Worm (Caenorhabditis elegans) whole organism, L3 larva: ENCODE data around the gene msp-53.
"Not testable (repeated sequence)": the region's sequence is repeated elsewhere in the genome, so short reads cannot be mapped to it uniquely, and the experiment has no call there.

Experiments used
- R02D3.7 ChIP-seq: fragments of 150-350 bp; optimal IDR thresholded peaks from 2 replicates; lab custom pipeline; 2014; ENCODE audit warnings: missing biosample characterization, missing genetic modification characterization
- aly-2 ChIP-seq: fragments of 150-350 bp; optimal IDR thresholded peaks from 2 replicates; lab custom pipeline; 2014; ENCODE audit warnings: missing biosample characterization, missing genetic modification characterization
- ama-1 ChIP-seq: fragments of 150-350 bp; optimal IDR thresholded peaks from 2 replicates; lab custom pipeline; 2018
- ceh-16 ChIP-seq: sonication (generic microtip); optimal IDR thresholded peaks from 2 replicates; lab custom pipeline; 2017; ENCODE audit warnings: missing biosample characterization, missing genetic modification characterization
- ceh-28 ChIP-seq: fragments of 150-350 bp; optimal IDR thresholded peaks from 2 replicates; lab custom pipeline; 2014; ENCODE audit warnings: missing biosample characterization, missing genetic modification reagents, missing genetic modification characterization
- ceh-9 ChIP-seq: sonication (generic microtip); optimal IDR thresholded peaks from 2 replicates; lab custom pipeline; 2018; ENCODE audit warnings: missing biosample characterization, missing genetic modification characterization
- daf-12 ChIP-seq: fragments of 150-350 bp; optimal IDR thresholded peaks from 2 replicates; lab custom pipeline; 2014; ENCODE audit warnings: missing biosample characterization, missing genetic modification reagents, missing genetic modification characterization
- egl-27 ChIP-seq: sonication (generic microtip); optimal IDR thresholded peaks from 4 replicates; lab custom pipeline; 2017; ENCODE audit warnings: missing biosample characterization, missing genetic modification reagents, missing genetic modification characterization
- egl-5 ChIP-seq: fragments of 150-350 bp; optimal IDR thresholded peaks from 2 replicates; lab custom pipeline; 2017; ENCODE audit warnings: missing biosample characterization, missing genetic modification reagents, missing genetic modification characterization, inconsistent platforms
- eor-1 ChIP-seq, 2 experiments: fragments of 150-350 bp; optimal IDR thresholded peaks; 2 replicates each; lab custom pipeline; 2014 to 2018; ENCODE audit warnings: missing biosample characterization in 2 of 2, missing genetic modification characterization in 2 of 2
- fkh-2 ChIP-seq: fragments of 150-350 bp; optimal IDR thresholded peaks from 2 replicates; lab custom pipeline; 2014; ENCODE audit warnings: missing biosample characterization, missing genetic modification reagents, missing genetic modification characterization
- fos-1 ChIP-seq: fragments of 150-350 bp; optimal IDR thresholded peaks from 2 replicates; lab custom pipeline; 2014; ENCODE audit warnings: missing biosample characterization, missing genetic modification characterization
- hmg-11 ChIP-seq: sonication (generic microtip); optimal IDR thresholded peaks from 2 replicates; lab custom pipeline; 2016; ENCODE audit warnings: missing genetic modification characterization, missing compliant biosample characterization
- jun-1 ChIP-seq: fragments of 150-350 bp; optimal IDR thresholded peaks from 2 replicates; lab custom pipeline; 2014; ENCODE audit warnings: missing biosample characterization, missing genetic modification reagents, missing genetic modification characterization
- lin-15B ChIP-seq: fragments of 150-350 bp; optimal IDR thresholded peaks from 2 replicates; lab custom pipeline; 2014; ENCODE audit warnings: missing biosample characterization, missing genetic modification characterization
- lin-39 ChIP-seq: fragments of 150-350 bp; optimal IDR thresholded peaks from 2 replicates; lab custom pipeline; 2018; ENCODE audit warnings: missing biosample characterization, missing genetic modification reagents, missing genetic modification characterization
- lsy-12 ChIP-seq: sonication (generic microtip); optimal IDR thresholded peaks from 2 replicates; lab custom pipeline; 2016; ENCODE audit warnings: mild to moderate bottlenecking, missing genetic modification characterization, missing compliant biosample characterization
- mdl-1 ChIP-seq: fragments of 150-350 bp; optimal IDR thresholded peaks from 2 replicates; lab custom pipeline; 2014; ENCODE audit warnings: missing biosample characterization, missing genetic modification characterization
- mml-1 ChIP-seq: fragments of 150-350 bp; sonication (generic microtip); optimal IDR thresholded peaks from 3 replicates; lab custom pipeline; 2014; ENCODE audit warnings: missing biosample characterization, missing genetic modification characterization
- nfya-1 ChIP-seq: sonication (generic microtip); optimal IDR thresholded peaks from 2 replicates; lab custom pipeline; 2017; ENCODE audit warnings: missing genetic modification characterization, mild to moderate bottlenecking, missing compliant biosample characterization, antibody characterized with exemption, moderate library complexity; ENCODE audit not compliant: insufficient read depth
- nhr-11 ChIP-seq: fragments of 150-350 bp; optimal IDR thresholded peaks from 2 replicates; lab custom pipeline; 2014; ENCODE audit warnings: missing biosample characterization, missing genetic modification characterization
- nhr-23 ChIP-seq: fragments of 150-350 bp; optimal IDR thresholded peaks from 2 replicates; lab custom pipeline; 2014; ENCODE audit warnings: missing biosample characterization, missing genetic modification reagents, missing genetic modification characterization
- nhr-237 ChIP-seq: fragments of 150-350 bp; optimal IDR thresholded peaks from 2 replicates; lab custom pipeline; 2014; ENCODE audit warnings: missing biosample characterization, missing genetic modification characterization
- nhr-25 ChIP-seq: sonication (generic microtip); optimal IDR thresholded peaks from 2 replicates; lab custom pipeline; 2017; ENCODE audit warnings: missing biosample characterization, missing genetic modification characterization
- nhr-28 ChIP-seq: fragments of 150-350 bp; optimal IDR thresholded peaks from 2 replicates; lab custom pipeline; 2014; ENCODE audit warnings: missing biosample characterization, missing genetic modification characterization
- nhr-67 ChIP-seq: fragments of 150-350 bp; optimal IDR thresholded peaks from 2 replicates; lab custom pipeline; 2014; ENCODE audit warnings: missing biosample characterization, missing genetic modification characterization
- nhr-77 ChIP-seq: fragments of 150-350 bp; optimal IDR thresholded peaks from 2 replicates; lab custom pipeline; 2014; ENCODE audit warnings: missing biosample characterization, missing genetic modification characterization
- pha-4 ChIP-seq: fragments of 150-350 bp; optimal IDR thresholded peaks from 2 replicates; lab custom pipeline; 2014; ENCODE audit warnings: missing biosample characterization, missing genetic modification reagents, missing genetic modification characterization
- pqm-1 ChIP-seq: fragments of 150-350 bp; optimal IDR thresholded peaks from 2 replicates; lab custom pipeline; 2017; ENCODE audit warnings: missing biosample characterization, missing genetic modification characterization, inconsistent platforms
- snpc-4 ChIP-seq: fragments of 150-350 bp; optimal IDR thresholded peaks from 2 replicates; lab custom pipeline; 2014; ENCODE audit warnings: missing biosample characterization, missing genetic modification characterization
- tbx-2 ChIP-seq: sonication (generic microtip); optimal IDR thresholded peaks from 2 replicates; lab custom pipeline; 2016; ENCODE audit warnings: mild to moderate bottlenecking, missing genetic modification characterization, missing compliant biosample characterization
- unc-39 ChIP-seq: sonication (generic microtip); optimal IDR thresholded peaks from 4 replicates; lab custom pipeline; 2017; ENCODE audit warnings: missing biosample characterization, missing genetic modification characterization
- zag-1 ChIP-seq: fragments of 150-350 bp; optimal IDR thresholded peaks from 2 replicates; lab custom pipeline; 2014; ENCODE audit warnings: missing biosample characterization, missing genetic modification characterization
- ztf-11 ChIP-seq: fragments of 150-350 bp; optimal IDR thresholded peaks from 2 replicates; lab custom pipeline; 2014; ENCODE audit warnings: missing biosample characterization, missing genetic modification characterization
- ztf-4 ChIP-seq: fragments of 150-350 bp; optimal IDR thresholded peaks from 2 replicates; lab custom pipeline; 2014; ENCODE audit warnings: missing biosample characterization, missing genetic modification characterization

msp-53 gene

ce11 chrIV:5066887-5067286 is 2.0 kb upstream of the msp-53 start, which contains the start of gene ttbk-2.2:
TSS of gene ttbk-2.2 (minus strand) at chrIV:5066987.
- TF ChIP-seq R02D3.7 (tag; lab: Kevin White, UChicago); ama-1 (lab: Kevin White, UChicago); nhr-28 (tag; lab: Kevin White, UChicago): not testable (repeated sequence)

ce11 chrIV:5063297-5063696 is 1.6 kb downstream of the msp-53 start:
- TF ChIP-seq ama-1 (lab: Kevin White, UChicago) (peak; percentile 22), pqm-1 (tag; lab: Kevin White, UChicago) (no peak), snpc-4 (tag; lab: Kevin White, UChicago) (peak; percentile 95), nhr-25 (tag; lab: Kevin White, UChicago) (peak; percentile 40), aly-2 (tag; lab: Kevin White, UChicago) (no peak), nhr-23 (peak; percentile 32), nfya-1 (peak; percentile 24), unc-39 (tag; lab: Kevin White, UChicago) (no peak)

ce11 chrIV:5062278-5062677 is 2.6 kb downstream of the msp-53 start, which contains the start of gene msp-57:
TSS of gene msp-57 (plus strand) at chrIV:5062578.
- TF ChIP-seq snpc-4, ceh-28, mdl-1 (tag; lab: Kevin White, UChicago): not testable (repeated sequence)

ce11 chrIV:5060984-5061383 is 3.9 kb downstream of the msp-53 start, which contains the start of gene C09B9.7:
TSS of gene C09B9.7 (minus strand) at chrIV:5061084.
- TF ChIP-seq aly-2 (tag; lab: Kevin White, UChicago) (no peak), lsy-12 (no peak), mml-1 (tag; lab: Kevin White, UChicago) (no peak), hmg-11 (tag; lab: Kevin White, UChicago) (no peak), zag-1 (no peak), pqm-1 (tag; lab: Kevin White, UChicago) (no peak)

ce11 chrIV:5055964-5056588 is 8.8 kb downstream of the msp-53 start, which contains the start of gene msp-55:
TSS of gene msp-55 (minus strand) at chrIV:5056014.
- no peak for TF ChIP-seq snpc-4 (tag; lab: Kevin White, UChicago)
- no peak for TF ChIP-seq tbx-2 (tag; lab: Kevin White, UChicago)
- no peak for TF ChIP-seq egl-5 (tag; lab: Kevin White, UChicago)
- no peak for TF ChIP-seq hmg-11 (tag; lab: Kevin White, UChicago)
- TF ChIP-seq pha-4, result no peak
- TF ChIP-seq ceh-28 (tag; lab: Kevin White, UChicago), result no peak
- no peak for TF ChIP-seq nhr-23
- TF ChIP-seq unc-39 (tag; lab: Kevin White, UChicago), result no peak
- no peak for TF ChIP-seq zag-1
- TF ChIP-seq daf-12 (tag; lab: Kevin White, UChicago), result no peak
- TF ChIP-seq nhr-77 (tag; lab: Kevin White, UChicago), result no peak
- no peak for TF ChIP-seq ztf-4 (tag; lab: Kevin White, UChicago)
- TF ChIP-seq jun-1 (tag; lab: Kevin White, UChicago), result no peak
- no peak for TF ChIP-seq fkh-2
- TF ChIP-seq nfya-1, result no peak
- TF ChIP-seq egl-27 (tag; lab: Kevin White, UChicago), result no peak
- TF ChIP-seq nhr-11, result no peak
- no peak for TF ChIP-seq eor-1 (tag; optimal IDR thresholded peaks at IDR 0.05; lab: Kevin White, UChicago)
- no peak for TF ChIP-seq lin-39 (tag; lab: Kevin White, UChicago)

ce11 chrIV:5054297-5054696 is 10.6 kb downstream of the msp-53 start:
- TF ChIP-seq nfya-1, result no peak
- no peak for TF ChIP-seq nhr-28 (tag; lab: Kevin White, UChicago)
- no peak for TF ChIP-seq ztf-4 (tag; lab: Kevin White, UChicago)
- no peak for TF ChIP-seq fos-1
- TF ChIP-seq ztf-11 (tag; lab: Kevin White, UChicago), result no peak
- TF ChIP-seq pqm-1 (tag; lab: Kevin White, UChicago), result no peak
- TF ChIP-seq ceh-9 (tag; lab: Kevin White, UChicago), result no peak
- TF ChIP-seq nhr-11, result no peak
- no peak for TF ChIP-seq snpc-4 (tag; lab: Kevin White, UChicago)
- TF ChIP-seq nhr-237 (tag; lab: Kevin White, UChicago), result no peak
- TF ChIP-seq jun-1 (tag; lab: Kevin White, UChicago), result no peak
- TF ChIP-seq eor-1 (tag; optimal IDR thresholded peaks at IDR 0.05; lab: Kevin White, UChicago), result no peak
- TF ChIP-seq egl-27 (tag; lab: Kevin White, UChicago), result no peak
- no peak for TF ChIP-seq R02D3.7 (tag; lab: Kevin White, UChicago)
- no peak for TF ChIP-seq lin-15B (tag; lab: Kevin White, UChicago)
- no peak for TF ChIP-seq ceh-16 (tag; lab: Kevin White, UChicago)
- no peak for TF ChIP-seq nhr-67 (tag; lab: Kevin White, UChicago)
